Worm (Caenorhabditis elegans) whole organism, L2 larva: ENCODE data around the gene rig-6.

Experiments used
- C34F6.9 ChIP-seq: fragments of 150-350 bp; optimal IDR thresholded peaks from 2 replicates; lab custom pipeline; 2014; ENCODE audit warnings: missing biosample characterization, missing genetic modification characterization
- F13H6.1 ChIP-seq: sonication (generic microtip); optimal IDR thresholded peaks from 2 replicates; lab custom pipeline; 2016; ENCODE audit warnings: missing genetic modification characterization, missing compliant biosample characterization
- R02D3.7 ChIP-seq: fragments of 150-350 bp; optimal IDR thresholded peaks from 2 replicates; lab custom pipeline; 2014; ENCODE audit warnings: missing biosample characterization, missing genetic modification characterization
- Y55F3AM.14 ChIP-seq: fragments of 200-800 bp; sonication (Bioruptor generic); optimal IDR thresholded peaks from 2 replicates; lab custom pipeline; 2018; ENCODE audit warnings: mild to moderate bottlenecking, missing genetic modification characterization, missing compliant biosample characterization
- ZK546.5 ChIP-seq: sonication (generic microtip); optimal IDR thresholded peaks from 2 replicates; lab custom pipeline; 2017; ENCODE audit warnings: missing biosample characterization, missing genetic modification characterization
- aly-2 ChIP-seq: fragments of 150-350 bp; optimal IDR thresholded peaks from 2 replicates; lab custom pipeline; 2014; ENCODE audit warnings: missing biosample characterization, missing genetic modification characterization
- ama-1 ChIP-seq: fragments of 150-350 bp; optimal IDR thresholded peaks from 2 replicates; lab custom pipeline; 2018; ENCODE audit warnings: inconsistent platforms
- blmp-1 ChIP-seq: sonication (generic microtip); optimal IDR thresholded peaks from 2 replicates; lab custom pipeline; 2017; ENCODE audit warnings: missing genetic modification characterization, mild to moderate bottlenecking, missing compliant biosample characterization, antibody characterized with exemption, moderate library complexity; ENCODE audit not compliant: insufficient read depth
- ceh-82 ChIP-seq: fragments of 150-350 bp; optimal IDR thresholded peaks from 2 replicates; lab custom pipeline; 2014; ENCODE audit warnings: missing biosample characterization, missing genetic modification characterization
- crh-2 ChIP-seq: sonication (generic microtip); optimal IDR thresholded peaks from 2 replicates; lab custom pipeline; 2017; ENCODE audit warnings: missing biosample characterization, missing genetic modification characterization
- dmd-4 ChIP-seq: sonication (generic microtip); optimal IDR thresholded peaks from 2 replicates; lab custom pipeline; 2017; ENCODE audit warnings: missing biosample characterization, missing genetic modification characterization
- egl-27 ChIP-seq: sonication (generic microtip); optimal IDR thresholded peaks from 3 replicates; lab custom pipeline; 2017; ENCODE audit warnings: missing biosample characterization, missing genetic modification reagents, missing genetic modification characterization
- elt-3 ChIP-seq: sonication (generic microtip); optimal IDR thresholded peaks from 2 replicates; lab custom pipeline; 2017; ENCODE audit warnings: missing biosample characterization, missing genetic modification characterization
- fos-1 ChIP-seq: fragments of 150-350 bp; optimal IDR thresholded peaks from 2 replicates; lab custom pipeline; 2014; ENCODE audit warnings: missing biosample characterization, missing genetic modification characterization
- gmeb-1 ChIP-seq: fragments of 150-350 bp; optimal IDR thresholded peaks from 2 replicates; lab custom pipeline; 2014; ENCODE audit warnings: missing biosample characterization, missing genetic modification characterization
- lin-11 ChIP-seq: fragments of 150-350 bp; sonication (generic microtip); optimal IDR thresholded peaks from 2 replicates; lab custom pipeline; 2014; ENCODE audit warnings: missing biosample characterization, missing genetic modification characterization, inconsistent platforms, mixed read lengths
- lin-13 ChIP-seq: fragments of 150-350 bp; optimal IDR thresholded peaks from 2 replicates; lab custom pipeline; 2014; ENCODE audit warnings: missing biosample characterization, missing genetic modification reagents, missing genetic modification characterization
- lin-39 ChIP-seq: fragments of 150-350 bp; optimal IDR thresholded peaks from 2 replicates; lab custom pipeline; 2014; ENCODE audit warnings: missing biosample characterization, missing genetic modification reagents, missing genetic modification characterization
- mab-5 ChIP-seq: fragments of 150-350 bp; optimal IDR thresholded peaks from 2 replicates; lab custom pipeline; 2014; ENCODE audit warnings: missing biosample characterization, missing genetic modification characterization
- mdl-1 ChIP-seq, 2 experiments: fragments of 150-350 bp in 1 of 2; sonication (generic microtip) in 1 of 2; optimal IDR thresholded peaks; 2 replicates each; lab custom pipeline; 2017; ENCODE audit warnings: missing biosample characterization in 2 of 2, missing genetic modification characterization in 2 of 2
- nhr-11 ChIP-seq: fragments of 150-350 bp; optimal IDR thresholded peaks from 2 replicates; lab custom pipeline; 2014; ENCODE audit warnings: missing biosample characterization, missing genetic modification characterization
- nhr-129 ChIP-seq: fragments of 150-350 bp; optimal IDR thresholded peaks from 2 replicates; lab custom pipeline; 2014; ENCODE audit warnings: missing biosample characterization, missing genetic modification characterization
- nhr-21 ChIP-seq: fragments of 150-350 bp; optimal IDR thresholded peaks from 2 replicates; lab custom pipeline; 2014; ENCODE audit warnings: missing biosample characterization, missing genetic modification characterization
- nhr-23 ChIP-seq: fragments of 150-350 bp; optimal IDR thresholded peaks from 2 replicates; lab custom pipeline; 2014; ENCODE audit warnings: missing biosample characterization, missing genetic modification reagents, missing genetic modification characterization
- nhr-237 ChIP-seq: fragments of 150-350 bp; optimal IDR thresholded peaks from 2 replicates; lab custom pipeline; 2014; ENCODE audit warnings: missing biosample characterization, missing genetic modification characterization
- nhr-25 ChIP-seq: fragments of 150-350 bp; sonication (generic microtip); optimal IDR thresholded peaks from 3 replicates; lab custom pipeline; 2014; ENCODE audit warnings: missing biosample characterization, missing genetic modification characterization
- nhr-77 ChIP-seq: fragments of 150-350 bp; optimal IDR thresholded peaks from 2 replicates; lab custom pipeline; 2014; ENCODE audit warnings: missing biosample characterization, missing genetic modification characterization
- peb-1 ChIP-seq: fragments of 150-350 bp; optimal IDR thresholded peaks from 2 replicates; lab custom pipeline; 2014; ENCODE audit warnings: missing biosample characterization, missing genetic modification characterization
- sem-4 ChIP-seq: fragments of 150-350 bp; optimal IDR thresholded peaks from 2 replicates; lab custom pipeline; 2014; ENCODE audit warnings: missing biosample characterization, missing genetic modification reagents, missing genetic modification characterization
- sma-3 ChIP-seq: sonication (generic microtip); optimal IDR thresholded peaks from 2 replicates; lab custom pipeline; 2016; ENCODE audit warnings: missing genetic modification reagents, missing genetic modification characterization, missing compliant biosample characterization
- sma-9 ChIP-seq, 2 experiments: fragments of 150-350 bp in 1 of 2; sonication (generic microtip) in 1 of 2; optimal IDR thresholded peaks; 2 replicates each; lab custom pipeline; 2014 to 2016; ENCODE audit warnings: missing genetic modification characterization in 2 of 2, mild to moderate bottlenecking in 1 of 2, missing biosample characterization in 1 of 2, missing compliant biosample characterization in 1 of 2, missing genetic modification reagents in 1 of 2, moderate library complexity in 1 of 2
- snpc-4 ChIP-seq: fragments of 150-350 bp; optimal IDR thresholded peaks from 2 replicates; lab custom pipeline; 2014; ENCODE audit warnings: missing biosample characterization, missing genetic modification characterization
- unc-39 ChIP-seq: fragments of 150-350 bp; optimal IDR thresholded peaks from 2 replicates; lab custom pipeline; 2014; ENCODE audit warnings: missing biosample characterization, missing genetic modification characterization
- unc-55 ChIP-seq: fragments of 150-350 bp; sonication (generic microtip); optimal IDR thresholded peaks from 3 replicates; lab custom pipeline; 2014; ENCODE audit warnings: missing biosample characterization, missing genetic modification reagents, missing genetic modification characterization
- unc-62 ChIP-seq: fragments of 150-350 bp; optimal IDR thresholded peaks from 2 replicates; lab custom pipeline; 2014; ENCODE audit warnings: missing biosample characterization, missing genetic modification reagents, missing genetic modification characterization
- zag-1 ChIP-seq: fragments of 150-350 bp; optimal IDR thresholded peaks from 2 replicates; lab custom pipeline; 2014; ENCODE audit warnings: missing biosample characterization, missing genetic modification characterization
- ztf-1 ChIP-seq: fragments of 200-800 bp; sonication (Bioruptor generic); conservative IDR thresholded peaks from 2 replicates; pipeline ENCODE4 v1.3.6; 2022; ENCODE audit warnings: missing genetic modification characterization, missing compliant biosample characterization
- ztf-11 ChIP-seq: sonication (generic microtip); optimal IDR thresholded peaks from 2 replicates; lab custom pipeline; 2017; ENCODE audit warnings: missing biosample characterization, missing genetic modification characterization
- ztf-4 ChIP-seq: fragments of 150-350 bp; optimal IDR thresholded peaks from 2 replicates; lab custom pipeline; 2014; ENCODE audit warnings: missing biosample characterization, missing genetic modification characterization

rig-6 gene

ce11 chrII:4821739-4822138 is 9.9 kb upstream of the rig-6 start, which contains the start of gene lact-5:
lact-5 (minus strand) TSS chrII:4821739.
- TF ChIP-seq sma-9 (GFP tag; optimal IDR thresholded peaks at IDR 0.05; lab: Kevin White, UChicago) (peak; percentile 18), sma-9 (tag; optimal IDR thresholded peaks at IDR 0.05; lab: Kevin White, UChicago) (no peak), nhr-25 (peak; percentile 28), nhr-21 (tag; lab: Kevin White, UChicago) (peak; percentile 43), fos-1 (tag; lab: Kevin White, UChicago) (peak; percentile 37), blmp-1 (tag; lab: Kevin White, UChicago) (peak; percentile 94), R02D3.7 (tag; lab: Kevin White, UChicago) (no peak), ama-1 (lab: Kevin White, UChicago) (no peak)

ce11 chrII:4818780-4819179 is 6.9 kb upstream of the rig-6 start:
- TF ChIP-seq lin-11 (tag; lab: Kevin White, UChicago) = no peak
- no peak for TF ChIP-seq unc-55 (GFP tag; lab: Kevin White, UChicago)
- no peak for TF ChIP-seq crh-2 (tag; lab: Kevin White, UChicago)
- TF ChIP-seq mdl-1 (tag; optimal IDR thresholded peaks at IDR 0.05; lab: Kevin White, UChicago) = no peak
- TF ChIP-seq nhr-237 = no peak
- TF ChIP-seq lin-39 (tag; lab: Kevin White, UChicago) = no peak
- no peak for TF ChIP-seq Y55F3AM.14
- TF ChIP-seq elt-3 (tag; lab: Kevin White, UChicago) = no peak
- no peak for TF ChIP-seq blmp-1 (tag; lab: Kevin White, UChicago)
- TF ChIP-seq sma-3 (GFP tag; lab: Kevin White, UChicago) = no peak

DNA sequence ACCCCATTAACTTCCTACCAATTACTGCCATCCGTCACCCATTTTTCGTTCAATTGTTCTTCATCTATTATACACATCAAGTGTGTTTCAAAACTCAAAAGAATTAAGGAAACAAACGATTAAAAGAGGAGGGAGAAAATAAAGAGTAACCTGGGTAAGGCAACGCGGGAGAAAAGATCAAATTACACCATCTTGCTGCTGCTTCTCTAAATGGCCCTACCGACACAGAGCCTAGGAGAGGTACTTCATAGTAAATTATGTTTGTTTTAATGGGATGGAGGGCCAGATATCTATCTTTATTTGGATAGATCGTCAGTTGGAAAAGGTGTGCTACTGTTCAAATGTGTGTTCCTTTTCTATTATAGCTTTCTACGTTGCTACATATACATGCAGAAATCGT is 3.5 kb upstream of the rig-6 start:
- TF ChIP-seq nhr-25 (no peak), elt-3 (tag; lab: Kevin White, UChicago) (no peak), fos-1 (tag; lab: Kevin White, UChicago) (no peak), nhr-11 (tag; lab: Kevin White, UChicago) (no peak), ztf-4 (tag; lab: Kevin White, UChicago) (no peak), crh-2 (tag; lab: Kevin White, UChicago) (no peak), R02D3.7 (tag; lab: Kevin White, UChicago) (no peak), unc-55 (GFP tag; lab: Kevin White, UChicago) (no peak), lin-11 (tag; lab: Kevin White, UChicago) (no peak), peb-1 (tag; lab: Kevin White, UChicago) (no peak), C34F6.9 (tag; lab: Kevin White, UChicago) (no peak), unc-39 (tag; lab: Kevin White, UChicago) (no peak), sem-4 (tag; lab: Kevin White, UChicago) (no peak), ceh-82 (tag; lab: Kevin White, UChicago) (no peak), lin-13 (GFP tag; lab: Kevin White, UChicago) (no peak), gmeb-1 (no peak)

- TF ChIP-seq nhr-11 (tag; lab: Kevin White, UChicago) (no peak), sma-9 (GFP tag; optimal IDR thresholded peaks at IDR 0.05; lab: Kevin White, UChicago) (peak; percentile 11), sma-9 (tag; optimal IDR thresholded peaks at IDR 0.05; lab: Kevin White, UChicago) (no peak), blmp-1 (tag; lab: Kevin White, UChicago) (no peak), nhr-129 (tag; lab: Kevin White, UChicago) (peak; percentile 7), crh-2 (tag; lab: Kevin White, UChicago) (peak; percentile 55)
These were observed 5.2 kb downstream of the rig-6 start for ce11 chrII:4806726-4807125.

DNA sequence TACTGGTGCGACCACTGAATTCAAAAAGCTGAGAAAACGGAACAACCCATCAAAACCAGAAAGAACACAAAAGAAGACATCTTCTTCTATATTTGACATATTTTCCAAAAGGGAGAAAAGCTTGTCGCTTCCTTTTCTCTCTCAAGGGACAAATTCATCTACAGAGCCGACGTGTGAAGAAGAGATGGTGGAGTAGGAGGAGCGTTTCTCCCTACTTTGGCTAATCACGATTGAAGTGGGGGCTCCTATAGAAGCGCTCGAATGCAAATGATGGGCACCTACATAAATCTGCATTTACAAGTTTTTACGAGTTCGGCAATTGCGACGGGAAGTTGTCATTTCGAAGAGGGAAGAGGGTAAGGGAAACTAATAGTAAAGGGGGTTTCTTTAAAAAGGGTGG is 5.6 kb downstream of the rig-6 start:
- TF ChIP-seq unc-55 (GFP tag; lab: Kevin White, UChicago) (no peak), blmp-1 (tag; lab: Kevin White, UChicago) (no peak), Y55F3AM.14 (peak; percentile 3), nhr-77 (tag; lab: Kevin White, UChicago) (no peak), mab-5 (peak; percentile 68)

DNA sequence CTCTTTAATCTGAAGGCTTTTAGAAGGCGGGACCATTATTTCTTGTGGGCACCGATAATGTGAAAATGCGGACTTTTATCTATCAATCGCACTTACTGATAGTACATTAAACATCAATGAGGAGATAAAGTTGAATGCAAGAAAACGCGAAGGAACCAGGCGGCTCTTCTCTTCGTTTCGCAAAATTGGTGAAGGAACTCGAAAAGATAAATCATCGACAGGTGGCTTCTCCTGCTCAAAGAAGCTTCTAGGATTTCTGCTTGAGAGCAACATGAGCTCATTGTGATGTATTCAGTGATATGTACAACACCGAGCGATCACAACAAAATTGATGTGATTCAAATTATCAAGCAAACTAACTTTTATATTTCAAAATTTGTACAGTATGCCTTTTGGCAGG is 6.1 kb downstream of the rig-6 start:
- peak; percentile 35 for TF ChIP-seq F13H6.1 (tag; lab: Kevin White, UChicago)
- no peak for TF ChIP-seq lin-39 (tag; lab: Kevin White, UChicago)
- no peak for TF ChIP-seq nhr-237
- no peak for TF ChIP-seq gmeb-1
- no peak for TF ChIP-seq ztf-4 (tag; lab: Kevin White, UChicago)
- TF ChIP-seq snpc-4 (tag; lab: Kevin White, UChicago) = no peak
- no peak for TF ChIP-seq unc-55 (GFP tag; lab: Kevin White, UChicago)
- no peak for TF ChIP-seq ztf-11 (tag; lab: Kevin White, UChicago)
- TF ChIP-seq mdl-1 (tag; optimal IDR thresholded peaks at IDR 0.05; lab: Kevin White, UChicago) = no peak
- no peak for TF ChIP-seq dmd-4
- no peak for TF ChIP-seq unc-62 (GFP tag; lab: Kevin White, UChicago)
- no peak for TF ChIP-seq ceh-82 (tag; lab: Kevin White, UChicago)
- no peak for TF ChIP-seq zag-1 (tag; lab: Kevin White, UChicago)
- TF ChIP-seq nhr-23 = no peak
- TF ChIP-seq sma-3 (GFP tag; lab: Kevin White, UChicago) = no peak
- peak; percentile 48 for TF ChIP-seq sma-9 (GFP tag; optimal IDR thresholded peaks at IDR 0.05; lab: Kevin White, UChicago)
- no peak for TF ChIP-seq sma-9 (tag; optimal IDR thresholded peaks at IDR 0.05; lab: Kevin White, UChicago)
- TF ChIP-seq aly-2 (tag; lab: Kevin White, UChicago) = no peak
- TF ChIP-seq ztf-1 (GFP tag; lab: Robert Waterston, UW) = no peak
- no peak for TF ChIP-seq egl-27 (tag; lab: Kevin White, UChicago)
- peak; percentile 16 for TF ChIP-seq nhr-129 (tag; lab: Kevin White, UChicago)
- no peak for TF ChIP-seq blmp-1 (tag; lab: Kevin White, UChicago)
- no peak for TF ChIP-seq ZK546.5 (tag; lab: Kevin White, UChicago)
- TF ChIP-seq Y55F3AM.14 = no peak
- TF ChIP-seq nhr-21 (tag; lab: Kevin White, UChicago) = no peak
